Fruit fly (Drosophila melanogaster) whole organism: ENCODE measurements around the gene CG7379.

Experiments
- CG8478 ChIP-seq: fragments of >200 bp; optimal IDR thresholded peaks from 2 replicates; lab custom pipeline; 2018; ENCODE audit warnings: inconsistent platforms
- Dll ChIP-seq: fragments of >200 bp; optimal IDR thresholded peaks from 2 replicates; lab custom pipeline; 2017
- EcR ChIP-seq, 2 experiments: fragments of >200 bp; optimal IDR thresholded peaks; 2 replicates each; lab custom pipeline; 2017; ENCODE audit warnings: missing biosample characterization in 2 of 2, missing genetic modification characterization in 2 of 2, missing genetic modification reagents in 2 of 2
- pan ChIP-seq: fragments of >200 bp; optimal IDR thresholded peaks from 2 replicates; lab custom pipeline; 2017
- psq ChIP-seq: fragments of >200 bp; optimal IDR thresholded peaks from 2 replicates; lab custom pipeline; 2017
- usp ChIP-seq: fragments of >200 bp; optimal IDR thresholded peaks from 2 replicates; lab custom pipeline; 2017; ENCODE audit warnings: missing biosample characterization, missing genetic modification characterization, mixed read lengths

DNA sequence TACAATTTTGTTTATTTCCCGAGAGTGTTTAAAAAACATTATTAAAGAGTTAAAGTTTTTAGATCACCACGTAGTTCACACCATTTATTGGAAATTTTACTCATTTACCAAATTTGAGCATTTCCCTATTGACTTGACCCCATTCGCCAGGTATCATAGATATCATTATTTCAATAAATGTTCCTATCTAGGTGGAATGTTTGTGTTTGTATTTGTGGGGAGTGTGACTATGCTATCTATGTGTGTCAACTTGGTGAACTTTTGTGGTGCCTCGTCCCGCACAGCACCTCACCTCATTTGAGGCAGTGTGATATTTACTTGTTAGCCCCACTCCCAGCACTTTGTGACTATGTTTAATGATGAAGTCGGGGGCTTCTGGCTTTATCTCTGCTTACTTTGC is 30.5 kb upstream of the CG7379 start:
- no peak for TF ChIP-seq EcR (GFP tag; optimal IDR thresholded peaks at IDR 0.05; lab: Kevin White, UChicago)
- TF ChIP-seq psq (lab: Kevin White, UChicago), result no peak
- no peak for TF ChIP-seq pan (lab: Kevin White, UChicago)
- no peak for TF ChIP-seq CG8478 (lab: Kevin White, UChicago)
- TF ChIP-seq Dll (lab: Kevin White, UChicago), result no peak
- no peak for TF ChIP-seq usp (GFP tag; lab: Kevin White, UChicago)
